Fruit fly (Drosophila melanogaster): ENCODE data around the gene JMJD4.
A peak's percentile ranks its signal among the peaks of the same experiment; 100 is the strongest.

dm6 chr2L:18119643-18120042 is 39.4 kb downstream of the JMJD4 start, which contains the start of gene CG5758:
- TF ChIP-seq Clk (GFP tag; optimal IDR thresholded peaks at IDR 0.05): no peak
- no peak for TF ChIP-seq cnc (optimal IDR thresholded peaks at IDR 0.05)
- no peak for TF ChIP-seq kay (GFP tag; ENCODE audit: borderline replicate concordance)
- no peak for TF ChIP-seq Hr96 (GFP tag; optimal IDR thresholded peaks at IDR 0.05)
- no peak for TF ChIP-seq cic (GFP tag; optimal IDR thresholded peaks at IDR 0.05)
- no peak for TF ChIP-seq toe (GFP tag; optimal IDR thresholded peaks at IDR 0.05)
- TF ChIP-seq CG5204 (GFP tag; optimal IDR thresholded peaks at IDR 0.05): peak; percentile 23
- peak; percentile 29 for TF ChIP-seq CG33017 (tag; optimal IDR thresholded peaks at IDR 0.05)
- TF ChIP-seq pad (GFP tag; optimal IDR thresholded peaks at IDR 0.05): no peak
- TF ChIP-seq Crg-1 (GFP tag; optimal IDR thresholded peaks at IDR 0.05): no peak
- peak; percentile 61 for TF ChIP-seq bab1 (GFP tag; optimal IDR thresholded peaks at IDR 0.05)
- peak; percentile 24 for TF ChIP-seq CG1620 (GFP tag; optimal IDR thresholded peaks at IDR 0.05)
- TF ChIP-seq tj (GFP tag; optimal IDR thresholded peaks at IDR 0.05): peak; percentile 6
- TF ChIP-seq ovo (GFP tag; optimal IDR thresholded peaks at IDR 0.05): no peak
